Worm (Caenorhabditis elegans): Measurements from ENCODE around the gene ugt-57.

- TF ChIP-seq unc-62 (GFP tag; optimal IDR thresholded peaks at IDR 0.05) (no peak), nhr-237 (tag; optimal IDR thresholded peaks at IDR 0.05) (no peak), ZK546.5 (tag; optimal IDR thresholded peaks at IDR 0.05) (no peak), zag-1 (tag; optimal IDR thresholded peaks at IDR 0.05) (no peak), nhr-6 (tag; optimal IDR thresholded peaks at IDR 0.05) (no peak), ama-1 (optimal IDR thresholded peaks at IDR 0.05) (no peak)
These were observed 29.2 kb upstream of the ugt-57 start for ce11 chrX:6962347-6962746.
